Fruit fly (Drosophila melanogaster) whole organism: ENCODE results near the gene snRNP-U1-C.

Experiments
- CG8478 ChIP-seq: fragments of >200 bp; optimal IDR thresholded peaks from 2 replicates; lab custom pipeline; 2018; ENCODE audit warnings: inconsistent platforms
- Dll ChIP-seq: fragments of >200 bp; optimal IDR thresholded peaks from 2 replicates; lab custom pipeline; 2017
- EcR ChIP-seq, 2 experiments: fragments of >200 bp; optimal IDR thresholded peaks; 2 replicates each; lab custom pipeline; 2017; ENCODE audit warnings: missing biosample characterization in 2 of 2, missing genetic modification characterization in 2 of 2, missing genetic modification reagents in 2 of 2
- psq ChIP-seq: fragments of >200 bp; optimal IDR thresholded peaks from 2 replicates; lab custom pipeline; 2017

DNA sequence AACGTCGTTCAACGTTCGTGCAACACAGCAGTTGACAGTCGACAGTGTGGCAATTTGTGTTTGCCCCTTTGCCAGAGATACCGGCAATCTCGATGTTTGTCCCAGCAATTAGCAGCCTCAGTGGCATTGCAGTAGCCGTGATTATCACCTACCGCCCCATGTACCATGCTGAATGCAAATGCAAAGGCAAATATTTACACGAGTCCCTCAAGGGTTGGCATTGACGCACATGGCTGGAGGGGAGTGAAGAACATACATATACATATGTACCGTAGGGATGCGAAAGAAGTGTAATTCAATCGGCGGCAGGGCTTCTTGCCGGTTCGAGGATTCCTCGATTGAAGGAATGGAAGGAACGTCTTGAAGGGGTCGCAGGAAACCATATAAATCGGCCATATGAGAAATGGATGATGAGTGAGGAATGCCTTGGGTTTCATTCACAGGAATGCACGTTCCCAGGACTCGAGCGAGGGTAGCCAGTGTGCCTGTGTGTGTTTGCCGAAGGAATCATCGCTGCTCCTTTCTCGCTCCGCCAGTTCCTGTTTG, 16.5 kb upstream of the snRNP-U1-C start:
- TF ChIP-seq CG8478 (no peak), Dll (lab: Kevin White, UChicago) (no peak), psq (lab: Kevin White, UChicago) (no peak), EcR (GFP tag; optimal IDR thresholded peaks at IDR 0.05; lab: Kevin White, UChicago) (no peak)
